Fruit fly (Drosophila melanogaster) whole organism, embryonic: Measurements from ENCODE around the gene Cp36.
A peak's percentile ranks its signal among the peaks of the same experiment; 100 is the strongest.

Source experiments
- B-H1 ChIP-seq: fragments of 200-800 bp; sonication (Bioruptor generic); IDR thresholded peaks from 3 replicates; pipeline ENCODE4 v1.3.6; 2022; ENCODE audit warnings: missing biosample characterization, missing genetic modification characterization
- Bteb2 ChIP-seq: fragments of 200-800 bp; sonication (Bioruptor generic); optimal IDR thresholded peaks from 2 replicates; lab custom pipeline; 2016; ENCODE audit warnings: missing biosample characterization, missing genetic modification characterization
- CG10267 ChIP-seq: fragments of 200-800 bp; sonication (Bioruptor generic); optimal IDR thresholded peaks from 2 replicates; lab custom pipeline; 2018; ENCODE audit warnings: missing biosample characterization, mild to moderate bottlenecking, missing genetic modification characterization, moderate library complexity
- CG10979 ChIP-seq: fragments of 200-800 bp; sonication (Bioruptor generic); optimal IDR thresholded peaks from 2 replicates; lab custom pipeline; 2018; ENCODE audit warnings: missing biosample characterization, mild to moderate bottlenecking, missing genetic modification characterization, moderate library complexity
- CG13287 ChIP-seq: fragments of 200-800 bp; sonication (Bioruptor generic); IDR thresholded peaks from 2 replicates; pipeline ENCODE4 v1.3.6; 2022; ENCODE audit warnings: missing biosample characterization, missing genetic modification characterization; ENCODE audit not compliant: partially characterized antibody
- CG1602 ChIP-seq: fragments of 200-800 bp; sonication (Bioruptor generic); optimal IDR thresholded peaks from 3 replicates; lab custom pipeline; 2016; ENCODE audit warnings: missing biosample characterization, missing genetic modification characterization
- CG1603 ChIP-seq: fragments of 200-800 bp; sonication (Bioruptor generic); optimal IDR thresholded peaks from 2 replicates; lab custom pipeline; 2019; ENCODE audit warnings: missing biosample characterization, mild to moderate bottlenecking, missing genetic modification characterization, moderate library complexity
- CG17829 ChIP-seq: fragments of 200-800 bp; optimal IDR thresholded peaks from 2 replicates; lab custom pipeline; 2019; ENCODE audit warnings: missing biosample characterization, mild to moderate bottlenecking, missing genetic modification characterization, moderate library complexity
- CG2116 ChIP-seq: fragments of 200-800 bp; sonication (Bioruptor generic); optimal IDR thresholded peaks from 3 replicates; lab custom pipeline; 2018; ENCODE audit warnings: missing biosample characterization, mild to moderate bottlenecking, missing genetic modification characterization
- CG30431 ChIP-seq: fragments of 200-800 bp; sonication (Bioruptor generic); optimal IDR thresholded peaks from 2 replicates; lab custom pipeline; 2017; ENCODE audit warnings: missing biosample characterization, missing genetic modification characterization
- CG31365 ChIP-seq: fragments of 200-800 bp; sonication (Bioruptor generic); optimal IDR thresholded peaks from 2 replicates; lab custom pipeline; 2018; ENCODE audit warnings: missing biosample characterization, mild to moderate bottlenecking, missing genetic modification characterization
- CG31441 ChIP-seq: fragments of 200-800 bp; sonication (Bioruptor generic); IDR thresholded peaks from 2 replicates; pipeline ENCODE4 v1.3.6; 2022; ENCODE audit warnings: missing biosample characterization, missing genetic modification characterization
- CG3163 ChIP-seq: fragments of 200-800 bp; sonication (Bioruptor generic); optimal IDR thresholded peaks from 3 replicates; lab custom pipeline; 2016; ENCODE audit warnings: missing biosample characterization, missing genetic modification characterization
- CG32767 ChIP-seq: fragments of 200-800 bp; sonication (Bioruptor generic); IDR thresholded peaks from 2 replicates; pipeline ENCODE4 v1.3.6; 2022; ENCODE audit warnings: missing biosample characterization, missing genetic modification characterization
- CG34422 ChIP-seq: fragments of 200-800 bp; sonication (Bioruptor generic); IDR thresholded peaks from 3 replicates; pipeline ENCODE4 v1.3.6; 2022; ENCODE audit warnings: missing biosample characterization, missing genetic modification characterization
- CG4854 ChIP-seq: fragments of 200-800 bp; sonication (Bioruptor generic); optimal IDR thresholded peaks from 2 replicates; lab custom pipeline; 2016; ENCODE audit warnings: missing biosample characterization, missing genetic modification characterization, inconsistent platforms
- CG9932 ChIP-seq: fragments of 200-800 bp; sonication (Bioruptor generic); IDR thresholded peaks from 2 replicates; pipeline ENCODE4 v1.3.6; 2022; ENCODE audit warnings: missing biosample characterization, missing genetic modification characterization
- Chrac-16 ChIP-seq: fragments of 200-800 bp; sonication (Bioruptor generic); optimal IDR thresholded peaks from 3 replicates; lab custom pipeline; 2016; ENCODE audit warnings: missing biosample characterization, missing genetic modification characterization
- CkIIα-i1 ChIP-seq: fragments of 200-800 bp; sonication (Bioruptor generic); IDR thresholded peaks from 2 replicates; pipeline ENCODE4 v1.3.6; 2022; ENCODE audit warnings: missing biosample characterization, missing genetic modification characterization
- Deaf1 ChIP-seq: fragments of 200-800 bp; optimal IDR thresholded peaks from 3 replicates; lab custom pipeline; 2019; ENCODE audit warnings: missing biosample characterization, mild to moderate bottlenecking, missing genetic modification characterization, moderate library complexity
- Dll ChIP-seq: fragments of 200-800 bp; sonication (Bioruptor generic); IDR thresholded peaks from 4 replicates; pipeline ENCODE4 v1.3.6; 2022; ENCODE audit warnings: missing biosample characterization, missing genetic modification characterization; ENCODE audit not compliant: partially characterized antibody
- Dp ChIP-seq: fragments of 200-800 bp; sonication (Bioruptor generic); optimal IDR thresholded peaks from 2 replicates; lab custom pipeline; 2018; ENCODE audit warnings: missing biosample characterization, mild to moderate bottlenecking, missing genetic modification characterization, moderate library complexity
- Dref ChIP-seq: fragments of 200-800 bp; sonication (Bioruptor generic); IDR thresholded peaks from 2 replicates; pipeline ENCODE4 v1.3.6; 2022; ENCODE audit warnings: missing biosample characterization, missing genetic modification characterization
- Eip74EF ChIP-seq, 2 experiments: fragments of 200-800 bp in 1 of 2; fragments of >200 bp in 1 of 2; sonication (Bioruptor generic) in 1 of 2; optimal IDR thresholded peaks; 2 replicates each; lab custom pipeline; 2017 to 2019; ENCODE audit warnings: missing biosample characterization in 2 of 2, missing genetic modification characterization in 2 of 2, mild to moderate bottlenecking in 1 of 2, moderate library complexity in 1 of 2
- Elba2 ChIP-seq: fragments of 200-800 bp; sonication (Bioruptor generic); optimal IDR thresholded peaks from 3 replicates; lab custom pipeline; 2016; ENCODE audit warnings: missing biosample characterization, missing genetic modification characterization
- Hand ChIP-seq: fragments of 200-800 bp; sonication (Bioruptor generic); optimal IDR thresholded peaks from 2 replicates; lab custom pipeline; 2017; ENCODE audit warnings: mild to moderate bottlenecking, missing biosample characterization, missing genetic modification reagents, missing genetic modification characterization
- MBD-R2 ChIP-seq: fragments of 200-800 bp; sonication (Bioruptor generic); IDR thresholded peaks from 2 replicates; pipeline ENCODE4 v1.3.6; 2022; ENCODE audit warnings: missing biosample characterization, missing genetic modification characterization
- Mrtf ChIP-seq: fragments of 200-800 bp; sonication (Bioruptor generic); IDR thresholded peaks from 3 replicates; pipeline ENCODE4 v1.3.6; 2022; ENCODE audit warnings: missing biosample characterization, missing genetic modification characterization
- Sin3A ChIP-seq: fragments of >200 bp; optimal IDR thresholded peaks from 2 replicates; lab custom pipeline; 2018
- Ssrp ChIP-seq: fragments of 200-800 bp; sonication (Bioruptor generic); optimal IDR thresholded peaks from 2 replicates; lab custom pipeline; 2018; ENCODE audit warnings: missing biosample characterization, mild to moderate bottlenecking, missing genetic modification characterization, moderate library complexity
- Xbp1 ChIP-seq: fragments of 200-800 bp; sonication (Bioruptor generic); optimal IDR thresholded peaks from 3 replicates; lab custom pipeline; 2016; ENCODE audit warnings: missing biosample characterization, mild to moderate bottlenecking, missing genetic modification characterization
- al ChIP-seq: fragments of 200-800 bp; sonication (Bioruptor generic); IDR thresholded peaks from 2 replicates; pipeline ENCODE4 v1.3.6; 2022; ENCODE audit warnings: missing biosample characterization, missing genetic modification characterization
- ap ChIP-seq: fragments of 200-800 bp; sonication (Bioruptor generic); IDR thresholded peaks from 2 replicates; pipeline ENCODE4 v1.3.6; 2022; ENCODE audit warnings: missing biosample characterization, missing genetic modification characterization
- az2 ChIP-seq: fragments of 200-800 bp; sonication (Bioruptor generic); optimal IDR thresholded peaks from 3 replicates; lab custom pipeline; 2016; ENCODE audit warnings: missing biosample characterization, missing genetic modification characterization
- bsh ChIP-seq, 2 experiments: fragments of 200-800 bp; sonication (Bioruptor generic); optimal IDR thresholded peaks; 2 replicates each; lab custom pipeline; 2017 to 2018; ENCODE audit warnings: mild to moderate bottlenecking in 2 of 2, missing biosample characterization in 2 of 2, missing genetic modification characterization in 2 of 2, moderate library complexity in 1 of 2
- btn ChIP-seq: fragments of 200-800 bp; sonication (Bioruptor generic); optimal IDR thresholded peaks from 2 replicates; lab custom pipeline; 2016; ENCODE audit warnings: missing biosample characterization, missing genetic modification characterization
- dimm ChIP-seq: fragments of 200-800 bp; sonication (Bioruptor generic); IDR thresholded peaks from 2 replicates; pipeline ENCODE4 v1.3.6; 2022; ENCODE audit warnings: missing biosample characterization, missing genetic modification characterization
- fd3F ChIP-seq: fragments of 200-800 bp; sonication (Bioruptor generic); optimal IDR thresholded peaks from 2 replicates; lab custom pipeline; 2018; ENCODE audit warnings: missing biosample characterization, mild to moderate bottlenecking, missing genetic modification characterization, moderate library complexity
- gcm ChIP-seq: fragments of 200-800 bp; sonication (Bioruptor generic); optimal IDR thresholded peaks from 2 replicates; lab custom pipeline; 2019; ENCODE audit warnings: missing biosample characterization, mild to moderate bottlenecking, missing genetic modification characterization, moderate library complexity
- gfzf ChIP-seq: fragments of 200-800 bp; sonication (Bioruptor generic); optimal IDR thresholded peaks from 2 replicates; lab custom pipeline; 2016; ENCODE audit warnings: missing biosample characterization, mild to moderate bottlenecking, missing genetic modification characterization, moderate library complexity
- ken ChIP-seq: fragments of 200-800 bp; sonication (Bioruptor generic); IDR thresholded peaks from 3 replicates; pipeline ENCODE4 v1.3.6; 2022; ENCODE audit warnings: missing biosample characterization, missing genetic modification characterization
- klu ChIP-seq: fragments of 200-800 bp; sonication (Bioruptor generic); IDR thresholded peaks from 2 replicates; pipeline ENCODE4 v1.3.6; 2022; ENCODE audit warnings: missing biosample characterization, missing genetic modification characterization
- nerfin-2 ChIP-seq: fragments of 200-800 bp; sonication (Bioruptor generic); IDR thresholded peaks from 2 replicates; pipeline ENCODE4 v1.3.6; 2022; ENCODE audit warnings: missing biosample characterization, missing genetic modification characterization; ENCODE audit not compliant: partially characterized antibody
- nom ChIP-seq: fragments of 200-800 bp; sonication (Bioruptor generic); optimal IDR thresholded peaks from 2 replicates; lab custom pipeline; 2017; ENCODE audit warnings: missing biosample characterization, missing genetic modification characterization, mild to moderate bottlenecking, moderate library complexity, missing genetic modification reagents
- phol ChIP-seq: fragments of 200-800 bp; sonication (Bioruptor generic); optimal IDR thresholded peaks from 3 replicates; lab custom pipeline; 2018; ENCODE audit warnings: missing biosample characterization, mild to moderate bottlenecking, missing genetic modification characterization, moderate library complexity
- pita ChIP-seq: fragments of 200-800 bp; sonication (Bioruptor generic); optimal IDR thresholded peaks from 2 replicates; lab custom pipeline; 2017; ENCODE audit warnings: missing biosample characterization, mild to moderate bottlenecking, missing genetic modification characterization
- psq ChIP-seq: fragments of 200-800 bp; sonication (Bioruptor generic); optimal IDR thresholded peaks from 2 replicates; lab custom pipeline; 2017; ENCODE audit warnings: missing biosample characterization, missing genetic modification characterization
- sisA ChIP-seq: fragments of 200-800 bp; sonication (Bioruptor generic); IDR thresholded peaks from 2 replicates; pipeline ENCODE4 v1.3.6; 2022; ENCODE audit warnings: missing biosample characterization, missing genetic modification characterization
- sqz ChIP-seq: fragments of 200-800 bp; sonication (Bioruptor generic); optimal IDR thresholded peaks from 3 replicates; lab custom pipeline; 2018; ENCODE audit warnings: missing biosample characterization, mild to moderate bottlenecking, missing genetic modification characterization
- ssp ChIP-seq: fragments of 200-800 bp; sonication (Bioruptor generic); IDR thresholded peaks from 2 replicates; pipeline ENCODE4 v1.3.6; 2022; ENCODE audit warnings: missing biosample characterization, missing genetic modification characterization
- tgo ChIP-seq: fragments of 200-800 bp; sonication (Bioruptor generic); IDR thresholded peaks from 3 replicates; pipeline ENCODE4 v1.3.6; 2022; ENCODE audit warnings: missing biosample characterization, missing genetic modification characterization
- unc-4 ChIP-seq: fragments of 200-800 bp; sonication (Bioruptor generic); IDR thresholded peaks from 2 replicates; pipeline ENCODE4 v1.3.6; 2022; ENCODE audit warnings: missing biosample characterization, missing genetic modification characterization; ENCODE audit not compliant: partially characterized antibody

Gene Cp36

DNA sequence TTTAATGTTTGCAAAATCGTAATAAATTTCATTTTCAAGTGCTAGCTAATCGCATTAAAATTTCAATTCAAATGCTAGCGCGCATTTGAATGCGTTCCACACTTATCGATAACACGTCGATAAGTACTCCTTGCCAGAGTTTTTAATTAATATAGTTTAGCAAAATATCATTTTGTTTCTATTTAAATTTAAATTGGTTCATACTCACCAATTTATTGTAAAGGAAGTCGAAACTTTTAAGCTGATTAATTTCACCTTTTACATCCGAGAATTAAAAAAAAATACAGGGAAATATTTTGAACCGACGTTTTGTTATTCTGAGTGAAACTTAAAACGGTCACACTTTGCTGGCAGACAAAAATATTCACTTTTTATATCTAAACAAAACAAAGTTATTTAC is 18.0 kb upstream of the Cp36 start, which contains the start of gene Es2 (continued):
- TF ChIP-seq Dll (GFP tag; lab: Robert Waterston, UW) (0 out of 4 replicates have a peak, but pooled peaks have one; percentile 47), ken (GFP tag; lab: Robert Waterston, UW) (no peak), nerfin-2 (no peak), B-H1 (GFP tag; lab: Robert Waterston, UW) (no peak), sisA (GFP tag; lab: Robert Waterston, UW) (no peak), Sin3A (lab: Kevin White, UChicago) (no peak), bsh (GFP tag; optimal IDR thresholded peaks at IDR 0.05; lab: Kevin White, UChicago) (no peak), pita (GFP tag; lab: Kevin White, UChicago) (no peak), al (GFP tag; lab: Robert Waterston, UW) (no peak), CG32767 (GFP tag; lab: Robert Waterston, UW) (no peak), az2 (GFP tag; lab: Kevin White, UChicago) (no peak), Xbp1 (GFP tag; lab: Kevin White, UChicago) (no peak), CG10979 (no peak), sqz (GFP tag; lab: Kevin White, UChicago) (peak; percentile 39), Bteb2 (GFP tag; lab: Kevin White, UChicago) (no peak), gcm (GFP tag; lab: Kevin White, UChicago) (no peak), gfzf (GFP tag; lab: Kevin White, UChicago) (peak; percentile 64), btn (GFP tag; lab: Kevin White, UChicago) (no peak), klu (GFP tag; lab: Robert Waterston, UW) (no peak), CG4854 (no peak), CG10267 (tag; lab: Kevin White, UChicago) (peak; percentile 7), Elba2 (no peak), CG34422 (no peak), CkIIα-i1 (GFP tag; lab: Robert Waterston, UW) (no peak), Hand (GFP tag; lab: Kevin White, UChicago) (no peak), ssp (GFP tag; lab: Robert Waterston, UW) (no peak), Eip74EF (GFP tag; optimal IDR thresholded peaks at IDR 0.05; lab: Kevin White, UChicago) (no peak), unc-4 (0 out of 2 replicates have a peak, but pooled peaks have one; percentile 26), CG1602 (GFP tag; lab: Kevin White, UChicago) (no peak), ap (GFP tag; lab: Robert Waterston, UW) (no peak), Mrtf (GFP tag; lab: Robert Waterston, UW) (no peak), CG2116 (GFP tag; lab: Kevin White, UChicago) (peak; percentile 39), nom (GFP tag; lab: Kevin White, UChicago) (no peak), CG1603 (tag; lab: Kevin White, UChicago) (no peak), Dp (peak; percentile 85), Chrac-16 (GFP tag; lab: Kevin White, UChicago) (no peak), CG31441 (GFP tag; lab: Robert Waterston, UW) (no peak), CG17829 (tag; lab: Kevin White, UChicago) (peak; percentile 2), tgo (GFP tag; lab: Robert Waterston, UW) (no peak), CG13287 (GFP tag; lab: Robert Waterston, UW) (peak; percentile 37; the same call in 1 of the 2 replicates), dimm (GFP tag; lab: Robert Waterston, UW) (no peak), Ssrp (tag; lab: Kevin White, UChicago) (no peak), fd3F (GFP tag; lab: Kevin White, UChicago) (no peak), psq (no peak), CG9932 (GFP tag; lab: Robert Waterston, UW) (no peak), MBD-R2 (GFP tag; lab: Robert Waterston, UW) (peak; percentile 36; the same call in 1 of the 2 replicates), Dref (GFP tag; lab: Robert Waterston, UW) (peak; percentile 60), CG3163 (GFP tag; lab: Kevin White, UChicago) (no peak), CG30431 (GFP tag; lab: Kevin White, UChicago) (no peak), CG31365 (no peak), phol (tag; lab: Kevin White, UChicago) (no peak), Deaf1 (tag; lab: Kevin White, UChicago) (no peak)
